Fruit fly (Drosophila melanogaster) whole organism, pupa: ENCODE results near the gene akirin.
A peak's percentile ranks its signal among the peaks of the same experiment; 100 is the strongest.

ENCODE experiments used
- CG10348 ChIP-seq: fragments of 200-800 bp; sonication (Bioruptor generic); IDR thresholded peaks from 2 replicates; pipeline ENCODE4 v1.3.6; 2022; ENCODE audit warnings: missing biosample characterization, missing genetic modification characterization
- CG12605 ChIP-seq: fragments of 200-800 bp; sonication (Bioruptor generic); IDR thresholded peaks from 2 replicates; pipeline ENCODE4 v1.3.6; 2022; ENCODE audit warnings: missing biosample characterization, missing genetic modification characterization
- CG13204 ChIP-seq: fragments of 200-800 bp; sonication (Bioruptor generic); optimal IDR thresholded peaks from 2 replicates; lab custom pipeline; 2018; ENCODE audit warnings: missing biosample characterization, mild to moderate bottlenecking, missing genetic modification characterization, moderate library complexity
- CG14655 ChIP-seq: fragments of 200-800 bp; sonication (Bioruptor generic); optimal IDR thresholded peaks from 3 replicates; lab custom pipeline; 2017; ENCODE audit warnings: mild to moderate bottlenecking, missing biosample characterization, missing genetic modification reagents, missing genetic modification characterization
- CG15710 ChIP-seq: fragments of 200-800 bp; sonication (Bioruptor generic); optimal IDR thresholded peaks from 2 replicates; lab custom pipeline; 2018; ENCODE audit warnings: missing biosample characterization, mild to moderate bottlenecking, missing genetic modification characterization, moderate library complexity
- CG17806 ChIP-seq: fragments of 200-800 bp; sonication (Bioruptor generic); optimal IDR thresholded peaks from 2 replicates; lab custom pipeline; 2018; ENCODE audit warnings: missing biosample characterization, mild to moderate bottlenecking, missing genetic modification characterization, moderate library complexity
- CG32121 ChIP-seq: fragments of 200-800 bp; sonication (Bioruptor generic); IDR thresholded peaks from 2 replicates; pipeline ENCODE4 v1.3.6; 2022; ENCODE audit warnings: missing biosample characterization, missing genetic modification characterization
- CG34367 ChIP-seq: fragments of 200-800 bp; sonication (Bioruptor generic); optimal IDR thresholded peaks from 2 replicates; lab custom pipeline; 2018; ENCODE audit warnings: missing biosample characterization, mild to moderate bottlenecking, missing genetic modification characterization
- CG4496 ChIP-seq: fragments of 200-800 bp; sonication (Bioruptor generic); IDR thresholded peaks from 3 replicates; pipeline ENCODE4 v1.3.6; 2022; ENCODE audit warnings: missing biosample characterization, missing genetic modification characterization
- CG8159 ChIP-seq: fragments of 200-800 bp; sonication (Bioruptor generic); optimal IDR thresholded peaks from 3 replicates; lab custom pipeline; 2018; ENCODE audit warnings: missing biosample characterization, mild to moderate bottlenecking, missing genetic modification characterization, moderate library complexity
- CG8301 ChIP-seq: fragments of 200-800 bp; sonication (Bioruptor generic); optimal IDR thresholded peaks from 2 replicates; lab custom pipeline; 2018; ENCODE audit warnings: missing biosample characterization, mild to moderate bottlenecking, missing genetic modification characterization
- CG9948 ChIP-seq: fragments of 200-800 bp; sonication (Bioruptor generic); optimal IDR thresholded peaks from 2 replicates; lab custom pipeline; 2018; ENCODE audit warnings: missing biosample characterization, mild to moderate bottlenecking, missing genetic modification characterization, moderate library complexity
- D1 ChIP-seq: fragments of 200-800 bp; sonication (Bioruptor generic); optimal IDR thresholded peaks from 2 replicates; lab custom pipeline; 2018; ENCODE audit warnings: missing biosample characterization, mild to moderate bottlenecking, missing genetic modification characterization, moderate library complexity
- EcR ChIP-seq: fragments of 200-800 bp; sonication (Bioruptor generic); optimal IDR thresholded peaks from 3 replicates; lab custom pipeline; 2019; ENCODE audit warnings: missing biosample characterization, missing genetic modification characterization, mild to moderate bottlenecking, moderate library complexity, missing genetic modification reagents
- Ets98B ChIP-seq: fragments of 200-800 bp; sonication (Bioruptor generic); IDR thresholded peaks from 2 replicates; pipeline ENCODE4 v1.3.6; 2022; ENCODE audit warnings: missing biosample characterization, missing genetic modification characterization
- Pif1A ChIP-seq: fragments of 200-800 bp; sonication (Bioruptor generic); optimal IDR thresholded peaks from 3 replicates; lab custom pipeline; 2016; ENCODE audit warnings: missing biosample characterization, missing genetic modification characterization
- Pif1B ChIP-seq: fragments of 200-800 bp; sonication (Bioruptor generic); optimal IDR thresholded peaks from 3 replicates; lab custom pipeline; 2016; ENCODE audit warnings: missing biosample characterization, missing genetic modification characterization
- Snoo ChIP-seq: fragments of 200-800 bp; sonication (Bioruptor generic); optimal IDR thresholded peaks from 3 replicates; lab custom pipeline; 2017; ENCODE audit warnings: missing biosample characterization, mild to moderate bottlenecking, missing genetic modification characterization, inconsistent platforms
- fd96Ca ChIP-seq: fragments of 200-800 bp; sonication (Bioruptor generic); IDR thresholded peaks from 3 replicates; pipeline ENCODE4 v1.3.6; 2022; ENCODE audit warnings: missing biosample characterization, missing genetic modification characterization
- gl ChIP-seq: fragments of 200-800 bp; sonication (Bioruptor generic); optimal IDR thresholded peaks from 2 replicates; lab custom pipeline; 2018; ENCODE audit warnings: missing biosample characterization, mild to moderate bottlenecking, missing genetic modification characterization
- rn ChIP-seq: fragments of 200-800 bp; sonication (Bioruptor generic); IDR thresholded peaks from 2 replicates; pipeline ENCODE4 v1.3.6; 2022; ENCODE audit warnings: missing biosample characterization, missing genetic modification characterization

akirin gene

DNA sequence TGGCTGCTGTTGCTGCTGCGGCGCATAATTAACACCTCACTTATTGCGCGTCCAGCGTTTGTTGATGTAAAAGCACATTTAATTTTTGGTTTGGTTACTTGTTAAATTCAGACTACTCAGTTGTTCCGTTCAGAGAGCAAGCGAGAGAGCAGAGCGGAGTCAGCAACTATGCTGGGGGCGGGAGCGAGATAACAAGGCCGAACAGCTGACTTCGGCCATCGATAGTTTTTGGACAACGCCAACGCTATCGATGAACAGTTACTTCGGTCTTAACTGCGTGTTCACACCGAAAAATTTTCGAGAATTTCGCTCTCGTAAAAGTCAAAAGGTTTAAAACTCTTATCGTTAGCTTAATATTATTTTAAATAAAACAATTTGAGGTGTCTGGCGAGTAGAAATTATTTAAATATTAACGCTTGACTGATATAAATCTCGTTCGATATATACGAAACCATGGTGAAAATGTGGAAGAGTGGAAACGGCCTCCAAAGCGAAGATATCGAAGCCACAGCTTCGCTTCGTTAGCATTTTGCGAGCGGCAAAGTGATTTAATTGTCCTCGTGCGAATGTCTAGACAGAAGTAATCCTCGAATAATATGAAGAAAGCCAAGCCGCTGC is 11.8 kb downstream of the akirin start, which contains the start of the genes SMSr and smid:
Gene SMSr (minus strand): TSS at position 116 of the 618 bp plus-strand sequence.
Gene smid (plus strand): TSS at position 256 of the 618 bp plus-strand sequence.
- no peak for TF ChIP-seq rn (GFP tag; lab: Robert Waterston, UW)
- peak; percentile 52 for TF ChIP-seq CG9948 (tag; lab: Kevin White, UChicago)
- TF ChIP-seq CG15710 (tag; lab: Kevin White, UChicago), result peak; percentile 39
- peak; percentile 10 for TF ChIP-seq CG34367 (tag; lab: Kevin White, UChicago)
- no peak for TF ChIP-seq gl
- TF ChIP-seq CG8159 (tag; lab: Kevin White, UChicago), result peak; percentile 63
- no peak for TF ChIP-seq CG8301 (tag; lab: Kevin White, UChicago)
- TF ChIP-seq CG17806, result peak; percentile 37
- TF ChIP-seq Ets98B (GFP tag; lab: Robert Waterston, UW), result no peak; the same call in 1 of the 2 replicates
- TF ChIP-seq CG4496 (GFP tag; lab: Robert Waterston, UW), result 0 out of 3 replicates have a peak, but pooled peaks have one; percentile 39
- TF ChIP-seq Pif1A (GFP tag; lab: Kevin White, UChicago), result peak; percentile 42
- TF ChIP-seq EcR, result no peak
- no peak for TF ChIP-seq CG10348 (GFP tag; lab: Robert Waterston, UW)
- TF ChIP-seq Snoo (tag; lab: Kevin White, UChicago), result peak; percentile 48

DNA sequence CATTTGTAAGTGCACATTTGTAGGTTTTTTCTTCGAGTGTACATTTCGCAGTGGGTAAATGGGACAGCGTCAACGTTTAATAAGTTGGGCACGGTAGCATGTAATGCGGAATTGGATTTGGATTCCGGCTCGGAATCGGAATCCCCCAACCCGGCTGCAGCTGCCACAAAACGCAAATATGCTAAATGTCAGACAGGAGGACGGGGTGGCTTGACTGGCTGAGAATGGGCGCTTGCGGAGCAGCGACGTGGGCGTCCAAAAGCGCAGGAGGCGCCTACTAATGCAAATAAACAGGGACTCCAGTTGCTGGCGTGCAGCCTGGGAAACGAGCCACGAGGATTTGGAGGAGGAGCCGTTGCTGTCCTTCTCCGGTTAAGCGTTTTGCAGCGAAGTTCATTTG is 18.2 kb downstream of the akirin start, which contains the start of gene CG8564:
Gene CG8564 (minus strand): TSS at position 101 of the 400 bp plus-strand sequence.
- TF ChIP-seq rn (GFP tag; lab: Robert Waterston, UW), result no peak
- no peak for TF ChIP-seq CG32121 (GFP tag; lab: Robert Waterston, UW)
- no peak for TF ChIP-seq Ets98B (GFP tag; lab: Robert Waterston, UW)
- TF ChIP-seq gl, result no peak
- no peak for TF ChIP-seq CG8159 (tag; lab: Kevin White, UChicago)
- TF ChIP-seq fd96Ca (GFP tag; lab: Robert Waterston, UW), result no peak
- TF ChIP-seq Pif1A (GFP tag; lab: Kevin White, UChicago), result no peak
- no peak for TF ChIP-seq Snoo (tag; lab: Kevin White, UChicago)
- no peak for TF ChIP-seq CG14655 (GFP tag; lab: Kevin White, UChicago)
- no peak for TF ChIP-seq CG12605 (GFP tag; lab: Robert Waterston, UW)
- TF ChIP-seq CG8301 (tag; lab: Kevin White, UChicago), result no peak
- TF ChIP-seq CG4496 (GFP tag; lab: Robert Waterston, UW), result no peak
- no peak for TF ChIP-seq CG34367 (tag; lab: Kevin White, UChicago)
- TF ChIP-seq Pif1B, result no peak
- TF ChIP-seq CG10348 (GFP tag; lab: Robert Waterston, UW), result no peak

DNA sequence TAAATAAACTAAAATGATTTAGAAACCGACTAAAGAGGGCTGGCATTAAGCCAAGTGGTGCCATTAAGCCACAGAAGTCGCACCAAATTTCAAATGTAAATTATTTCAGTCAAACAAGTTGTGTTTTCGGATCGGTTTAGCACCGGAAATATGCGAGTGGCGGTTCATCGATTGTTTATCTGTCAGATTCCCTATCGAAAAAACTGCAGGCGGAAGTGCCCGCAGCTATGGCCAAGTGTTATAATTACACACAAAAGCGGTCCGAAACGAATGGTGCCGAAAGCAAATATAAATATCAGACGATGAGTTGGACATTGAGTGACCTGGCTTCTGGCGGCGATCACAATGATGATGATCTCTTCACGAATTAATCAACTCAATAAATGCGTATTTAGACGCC is 20.4 kb downstream of the akirin start:
- TF ChIP-seq Pif1A (GFP tag; lab: Kevin White, UChicago) (no peak), CG17806 (no peak), rn (GFP tag; lab: Robert Waterston, UW) (no peak), CG10348 (GFP tag; lab: Robert Waterston, UW) (no peak), D1 (tag; lab: Kevin White, UChicago) (no peak), CG8301 (tag; lab: Kevin White, UChicago) (no peak), CG12605 (GFP tag; lab: Robert Waterston, UW) (no peak), CG8159 (tag; lab: Kevin White, UChicago) (no peak), CG32121 (GFP tag; lab: Robert Waterston, UW) (no peak), CG14655 (GFP tag; lab: Kevin White, UChicago) (no peak), CG13204 (GFP tag; lab: Kevin White, UChicago) (no peak), Pif1B (no peak), CG4496 (GFP tag; lab: Robert Waterston, UW) (no peak), CG15710 (tag; lab: Kevin White, UChicago) (no peak), Ets98B (GFP tag; lab: Robert Waterston, UW) (no peak), fd96Ca (GFP tag; lab: Robert Waterston, UW) (no peak)

DNA sequence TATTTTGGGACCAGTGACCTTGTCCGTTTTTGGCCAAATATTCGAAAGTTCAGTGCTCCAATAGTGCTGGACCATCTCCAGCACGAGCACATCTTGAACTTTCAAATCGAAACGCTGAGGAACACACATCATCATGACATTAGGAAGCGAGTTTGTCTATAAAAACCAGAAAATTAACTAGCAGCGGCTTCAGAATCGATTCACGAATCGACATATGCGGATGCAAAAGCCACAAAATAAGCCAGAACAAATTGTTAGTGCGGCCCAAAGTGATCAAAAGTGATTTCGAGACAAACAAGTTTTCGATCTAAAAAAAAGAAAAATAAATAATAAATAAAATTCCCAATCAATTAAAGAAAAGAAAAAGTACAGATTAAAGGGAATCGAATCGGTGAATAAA is 20.8 kb downstream of the akirin start, which contains the start of gene CG8563:
Gene CG8563 (plus strand): TSS at position 301 of the 400 bp plus-strand sequence.
- no peak for TF ChIP-seq CG10348 (GFP tag; lab: Robert Waterston, UW)
- no peak for TF ChIP-seq CG17806
- TF ChIP-seq CG15710 (tag; lab: Kevin White, UChicago), result no peak
- TF ChIP-seq fd96Ca (GFP tag; lab: Robert Waterston, UW), result no peak
- TF ChIP-seq Ets98B (GFP tag; lab: Robert Waterston, UW), result no peak

DNA sequence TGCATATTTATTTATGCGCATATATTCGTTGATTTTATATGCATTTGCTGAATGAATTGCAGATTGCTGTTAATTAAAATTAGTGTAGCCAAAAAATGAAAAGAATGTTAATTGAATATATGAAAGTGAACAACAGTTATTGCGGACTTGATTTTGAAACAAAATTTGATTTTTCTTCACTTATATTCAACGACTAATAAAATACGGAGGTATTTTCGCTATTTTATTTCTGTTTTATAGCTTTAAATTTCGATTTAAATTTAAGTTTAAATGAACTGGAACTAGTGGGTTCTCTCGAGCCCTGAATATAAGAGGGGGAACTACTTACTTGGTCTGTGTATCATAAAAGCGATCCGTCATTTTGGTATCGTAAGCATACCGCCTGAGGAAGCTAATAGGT is 26.4 kb downstream of the akirin start, which contains the start of gene CG32379:
Gene CG32379 (plus strand): TSS at position 301 of the 400 bp plus-strand sequence.
- TF ChIP-seq CG15710 (tag; lab: Kevin White, UChicago) (no peak), CG4496 (GFP tag; lab: Robert Waterston, UW) (no peak), gl (no peak), CG10348 (GFP tag; lab: Robert Waterston, UW) (no peak), fd96Ca (GFP tag; lab: Robert Waterston, UW) (no peak), CG8159 (tag; lab: Kevin White, UChicago) (no peak), CG32121 (GFP tag; lab: Robert Waterston, UW) (no peak), CG34367 (tag; lab: Kevin White, UChicago) (no peak), CG13204 (GFP tag; lab: Kevin White, UChicago) (no peak), CG17806 (no peak), CG8301 (tag; lab: Kevin White, UChicago) (no peak), Pif1B (no peak), Ets98B (GFP tag; lab: Robert Waterston, UW) (no peak), D1 (tag; lab: Kevin White, UChicago) (no peak), CG9948 (tag; lab: Kevin White, UChicago) (no peak)
